Fruit fly (Drosophila melanogaster): ENCODE measurements around the gene CG12502.

Gene CG12502

dm6 chr3L:908508-909162 lies 43.4 kb downstream of the CG12502 start, which contains the start of gene nerfin-1 (continued):
- TF ChIP-seq Scr (GFP tag; IDR thresholded peaks at IDR 0.05; ENCODE audit: partially characterized antibody) (no peak), CG10209 (GFP tag; optimal IDR thresholded peaks at IDR 0.05) (peak; percentile 24), nmo (GFP tag; optimal IDR thresholded peaks at IDR 0.05) (peak; percentile 57), dimm (GFP tag; IDR thresholded peaks at IDR 0.05) (no peak), CG2202 (tag; optimal IDR thresholded peaks at IDR 0.05) (no peak), CG7745 (tag; optimal IDR thresholded peaks at IDR 0.05) (no peak), fd102C (GFP tag; optimal IDR thresholded peaks at IDR 0.05) (no peak), caup (GFP tag; optimal IDR thresholded peaks at IDR 0.05; ENCODE audit: severe bottlenecking) (no peak), Hr3 (GFP tag; optimal IDR thresholded peaks at IDR 0.05) (peak; percentile 27), CG6254 (GFP tag; optimal IDR thresholded peaks at IDR 0.05) (peak; percentile 70), Asciz (GFP tag; optimal IDR thresholded peaks at IDR 0.05) (no peak), Eip74EF (GFP tag; optimal IDR thresholded peaks at IDR 0.05) (no peak), phol (tag; optimal IDR thresholded peaks at IDR 0.05) (peak; percentile 44), dan (GFP tag; IDR thresholded peaks at IDR 0.05) (no peak), tx (GFP tag; optimal IDR thresholded peaks at IDR 0.05) (no peak), CG1024 (GFP tag; IDR thresholded peaks at IDR 0.05) (no peak), CG32767 (GFP tag; IDR thresholded peaks at IDR 0.05) (no peak), CG18262 (tag; optimal IDR thresholded peaks at IDR 0.05) (peak; percentile 59), CG3838 (GFP tag; optimal IDR thresholded peaks at IDR 0.05) (no peak), fd96Cb (tag; optimal IDR thresholded peaks at IDR 0.05) (peak; percentile 25), org-1 (GFP tag; optimal IDR thresholded peaks at IDR 0.05) (peak; percentile 42), CG12219 (GFP tag; optimal IDR thresholded peaks at IDR 0.05) (no peak), ind (GFP tag; optimal IDR thresholded peaks at IDR 0.05) (peak; percentile 20), CG11560 (tag; IDR thresholded peaks at IDR 0.05) (no peak), Hmx (GFP tag; optimal IDR thresholded peaks at IDR 0.05) (no peak), Tbp (GFP tag; optimal IDR thresholded peaks at IDR 0.05) (no peak), CG17359 (tag; optimal IDR thresholded peaks at IDR 0.05) (no peak), CG17385 (GFP tag; optimal IDR thresholded peaks at IDR 0.05) (peak; percentile 9), CG4328 (GFP tag; optimal IDR thresholded peaks at IDR 0.05) (no peak), HmgZ (tag; optimal IDR thresholded peaks at IDR 0.05) (no peak), CG11398 (GFP tag; optimal IDR thresholded peaks at IDR 0.05) (no peak), cwo (GFP tag; optimal IDR thresholded peaks at IDR 0.05) (no peak), eyg (GFP tag; optimal IDR thresholded peaks at IDR 0.05) (no peak), CG11085 (GFP tag; IDR thresholded peaks at IDR 0.05) (no peak), p53 (GFP tag; optimal IDR thresholded peaks at IDR 0.05) (no peak), so (GFP tag; IDR thresholded peaks at IDR 0.05) (no peak), oc (tag; optimal IDR thresholded peaks at IDR 0.05) (no peak), en (GFP tag; optimal IDR thresholded peaks at IDR 0.05) (no peak), CG12155 (GFP tag; optimal IDR thresholded peaks at IDR 0.05) (no peak), CG8388 (GFP tag; optimal IDR thresholded peaks at IDR 0.05) (no peak)
